Worm (Caenorhabditis elegans) whole organism, L2 larva: ENCODE measurements around the gene Y1B5A.1.

ENCODE experiments used
- C34F6.9 ChIP-seq: fragments of 150-350 bp; optimal IDR thresholded peaks from 2 replicates; lab custom pipeline; 2014; ENCODE audit warnings: missing biosample characterization, missing genetic modification characterization
- R02D3.7 ChIP-seq: fragments of 150-350 bp; optimal IDR thresholded peaks from 2 replicates; lab custom pipeline; 2014; ENCODE audit warnings: missing biosample characterization, missing genetic modification characterization
- Y55F3AM.14 ChIP-seq: fragments of 200-800 bp; sonication (Bioruptor generic); optimal IDR thresholded peaks from 2 replicates; lab custom pipeline; 2018; ENCODE audit warnings: mild to moderate bottlenecking, missing genetic modification characterization, missing compliant biosample characterization
- alr-1 ChIP-seq: fragments of 150-350 bp; optimal IDR thresholded peaks from 2 replicates; lab custom pipeline; 2014; ENCODE audit warnings: missing biosample characterization, missing genetic modification characterization
- ama-1 ChIP-seq: fragments of 150-350 bp; optimal IDR thresholded peaks from 2 replicates; lab custom pipeline; 2018; ENCODE audit warnings: inconsistent platforms
- blmp-1 ChIP-seq: sonication (generic microtip); optimal IDR thresholded peaks from 2 replicates; lab custom pipeline; 2017; ENCODE audit warnings: missing genetic modification characterization, mild to moderate bottlenecking, missing compliant biosample characterization, antibody characterized with exemption, moderate library complexity; ENCODE audit not compliant: insufficient read depth
- ceh-16 ChIP-seq: fragments of 150-350 bp; optimal IDR thresholded peaks from 2 replicates; lab custom pipeline; 2014; ENCODE audit warnings: missing biosample characterization, missing genetic modification characterization
- crh-2 ChIP-seq: sonication (generic microtip); optimal IDR thresholded peaks from 2 replicates; lab custom pipeline; 2017; ENCODE audit warnings: missing biosample characterization, missing genetic modification characterization
- dmd-4 ChIP-seq: sonication (generic microtip); optimal IDR thresholded peaks from 2 replicates; lab custom pipeline; 2017; ENCODE audit warnings: missing biosample characterization, missing genetic modification characterization
- elt-1 ChIP-seq: fragments of 150-350 bp; optimal IDR thresholded peaks from 2 replicates; lab custom pipeline; 2014; ENCODE audit warnings: missing biosample characterization, missing genetic modification characterization
- elt-3 ChIP-seq: sonication (generic microtip); optimal IDR thresholded peaks from 2 replicates; lab custom pipeline; 2017; ENCODE audit warnings: missing biosample characterization, missing genetic modification characterization
- fos-1 ChIP-seq: fragments of 150-350 bp; optimal IDR thresholded peaks from 2 replicates; lab custom pipeline; 2014; ENCODE audit warnings: missing biosample characterization, missing genetic modification characterization
- lin-11 ChIP-seq: fragments of 150-350 bp; sonication (generic microtip); optimal IDR thresholded peaks from 2 replicates; lab custom pipeline; 2014; ENCODE audit warnings: missing biosample characterization, missing genetic modification characterization, inconsistent platforms, mixed read lengths
- lin-13 ChIP-seq: fragments of 150-350 bp; optimal IDR thresholded peaks from 2 replicates; lab custom pipeline; 2014; ENCODE audit warnings: missing biosample characterization, missing genetic modification reagents, missing genetic modification characterization
- lsy-2 ChIP-seq, 2 experiments: fragments of 150-350 bp in 1 of 2; sonication (generic microtip) in 1 of 2; optimal IDR thresholded peaks; 2 replicates each; lab custom pipeline; 2014 to 2017; ENCODE audit warnings: missing biosample characterization in 2 of 2, missing genetic modification characterization in 2 of 2
- mab-5 ChIP-seq: fragments of 150-350 bp; optimal IDR thresholded peaks from 2 replicates; lab custom pipeline; 2014; ENCODE audit warnings: missing biosample characterization, missing genetic modification characterization
- mdl-1 ChIP-seq, 2 experiments: fragments of 150-350 bp in 1 of 2; sonication (generic microtip) in 1 of 2; optimal IDR thresholded peaks; 2 replicates each; lab custom pipeline; 2017; ENCODE audit warnings: missing biosample characterization in 2 of 2, missing genetic modification characterization in 2 of 2
- nhr-129 ChIP-seq: fragments of 150-350 bp; optimal IDR thresholded peaks from 2 replicates; lab custom pipeline; 2014; ENCODE audit warnings: missing biosample characterization, missing genetic modification characterization
- nhr-21 ChIP-seq: fragments of 150-350 bp; optimal IDR thresholded peaks from 2 replicates; lab custom pipeline; 2014; ENCODE audit warnings: missing biosample characterization, missing genetic modification characterization
- nhr-23 ChIP-seq: fragments of 150-350 bp; optimal IDR thresholded peaks from 2 replicates; lab custom pipeline; 2014; ENCODE audit warnings: missing biosample characterization, missing genetic modification reagents, missing genetic modification characterization
- nhr-25 ChIP-seq: fragments of 150-350 bp; sonication (generic microtip); optimal IDR thresholded peaks from 3 replicates; lab custom pipeline; 2014; ENCODE audit warnings: missing biosample characterization, missing genetic modification characterization
- sem-4 ChIP-seq: fragments of 150-350 bp; optimal IDR thresholded peaks from 2 replicates; lab custom pipeline; 2014; ENCODE audit warnings: missing biosample characterization, missing genetic modification reagents, missing genetic modification characterization
- sma-9 ChIP-seq, 2 experiments: fragments of 150-350 bp in 1 of 2; sonication (generic microtip) in 1 of 2; optimal IDR thresholded peaks; 2 replicates each; lab custom pipeline; 2014 to 2016; ENCODE audit warnings: missing genetic modification characterization in 2 of 2, mild to moderate bottlenecking in 1 of 2, missing biosample characterization in 1 of 2, missing compliant biosample characterization in 1 of 2, missing genetic modification reagents in 1 of 2, moderate library complexity in 1 of 2
- snpc-4 ChIP-seq: fragments of 150-350 bp; optimal IDR thresholded peaks from 2 replicates; lab custom pipeline; 2014; ENCODE audit warnings: missing biosample characterization, missing genetic modification characterization
- unc-39 ChIP-seq: fragments of 150-350 bp; optimal IDR thresholded peaks from 2 replicates; lab custom pipeline; 2014; ENCODE audit warnings: missing biosample characterization, missing genetic modification characterization
- zag-1 ChIP-seq: fragments of 150-350 bp; optimal IDR thresholded peaks from 2 replicates; lab custom pipeline; 2014; ENCODE audit warnings: missing biosample characterization, missing genetic modification characterization

Gene Y1B5A.1

DNA sequence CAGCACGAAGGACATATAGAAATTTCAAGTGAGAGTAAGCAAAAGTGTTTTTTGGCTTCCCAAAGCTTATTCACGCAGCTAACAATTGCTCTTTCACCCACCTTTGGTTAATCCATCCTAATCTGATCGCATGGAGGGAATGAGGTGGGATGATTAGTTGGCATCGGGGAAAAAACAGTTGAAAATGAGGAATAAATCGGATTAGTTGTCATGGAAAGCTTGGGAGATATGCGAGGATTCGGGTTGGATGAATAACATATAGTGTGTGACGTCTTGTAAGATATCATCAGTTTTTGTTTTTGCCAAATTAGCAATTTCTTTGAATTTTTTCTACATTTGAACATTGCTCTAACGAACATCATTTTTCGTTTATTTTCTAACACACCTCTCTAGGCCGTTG is 43.4 kb downstream of the Y1B5A.1 start:
- TF ChIP-seq Y55F3AM.14 (GFP tag; lab: Kevin White, UChicago), result no peak
- TF ChIP-seq R02D3.7 (tag; lab: Kevin White, UChicago), result no peak

DNA sequence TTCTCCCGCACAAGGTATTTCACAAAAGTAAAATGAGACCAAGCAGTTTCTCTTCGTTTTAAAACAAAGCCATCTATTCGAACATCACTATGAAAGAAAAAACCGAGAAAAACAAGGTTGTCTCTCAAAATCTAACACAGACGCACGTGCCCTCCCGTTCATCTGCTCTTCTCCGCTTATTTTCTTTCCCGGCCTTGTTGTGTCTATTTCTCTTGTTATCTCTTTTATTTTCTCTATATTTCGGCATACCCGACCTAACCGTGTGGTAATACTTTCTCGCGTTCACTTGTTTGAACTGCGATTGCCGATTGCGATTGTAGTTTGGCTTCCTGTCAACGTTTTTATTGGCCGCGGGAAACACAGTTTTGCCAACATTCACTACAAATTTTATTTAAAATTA is 44.3 kb downstream of the Y1B5A.1 start:
- TF ChIP-seq nhr-129 (tag; lab: Kevin White, UChicago) (peak; percentile 32), mdl-1 (tag; optimal IDR thresholded peaks at IDR 0.05; lab: Kevin White, UChicago) (peak; percentile 64 to 77), sem-4 (tag; lab: Kevin White, UChicago) (peak; percentile 12), elt-1 (tag; lab: Kevin White, UChicago) (no peak), nhr-25 (tag; lab: Kevin White, UChicago) (peak; percentile 51), fos-1 (tag; lab: Kevin White, UChicago) (peak; percentile 28), crh-2 (tag; lab: Kevin White, UChicago) (no peak), C34F6.9 (tag; lab: Kevin White, UChicago) (peak; percentile 1), sma-9 (GFP tag; optimal IDR thresholded peaks at IDR 0.05; lab: Kevin White, UChicago) (peak; percentile 30), sma-9 (tag; optimal IDR thresholded peaks at IDR 0.05; lab: Kevin White, UChicago) (no peak), lsy-2 (tag; optimal IDR thresholded peaks at IDR 0.05; lab: Kevin White, UChicago) (peak in 1 of 2 experiments; percentile 14), lin-13 (GFP tag; lab: Kevin White, UChicago) (no peak)

DNA sequence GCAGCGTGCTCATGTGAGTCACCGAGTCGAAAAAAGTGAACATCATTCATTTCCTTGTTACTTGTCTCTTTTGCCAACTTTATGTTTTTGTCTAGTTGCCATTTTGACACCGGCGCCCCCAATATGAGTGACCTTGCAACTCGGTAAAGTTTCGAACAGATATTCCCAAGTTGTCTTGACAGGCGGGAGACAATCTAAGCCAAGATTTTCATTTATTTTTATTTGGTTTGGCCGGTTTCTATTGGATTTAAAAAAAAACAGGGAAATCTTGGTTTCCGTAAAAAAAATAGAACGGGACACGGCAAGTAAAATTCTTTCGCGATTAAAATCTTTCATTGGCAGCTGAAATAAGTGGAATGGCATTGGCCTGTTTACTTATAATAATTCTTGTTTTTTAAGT is 46.0 kb downstream of the Y1B5A.1 start:
- TF ChIP-seq nhr-23, result no peak
- no peak for TF ChIP-seq mdl-1 (tag; optimal IDR thresholded peaks at IDR 0.05; lab: Kevin White, UChicago)
- no peak for TF ChIP-seq lin-11 (tag; lab: Kevin White, UChicago)
- TF ChIP-seq ceh-16 (tag; lab: Kevin White, UChicago), result no peak
- no peak for TF ChIP-seq nhr-21
- no peak for TF ChIP-seq unc-39 (tag; lab: Kevin White, UChicago)
- TF ChIP-seq blmp-1, result no peak
- TF ChIP-seq R02D3.7 (tag; lab: Kevin White, UChicago), result no peak
- no peak for TF ChIP-seq crh-2 (tag; lab: Kevin White, UChicago)
- TF ChIP-seq dmd-4 (tag; lab: Kevin White, UChicago), result no peak
- TF ChIP-seq elt-1 (tag; lab: Kevin White, UChicago), result no peak
- TF ChIP-seq sma-9 (GFP tag; optimal IDR thresholded peaks at IDR 0.05; lab: Kevin White, UChicago), result no peak
- no peak for TF ChIP-seq sma-9 (tag; optimal IDR thresholded peaks at IDR 0.05; lab: Kevin White, UChicago)
- TF ChIP-seq ama-1 (lab: Kevin White, UChicago), result no peak
- no peak for TF ChIP-seq elt-3 (tag; lab: Kevin White, UChicago)
- TF ChIP-seq zag-1 (tag; lab: Kevin White, UChicago), result no peak
- TF ChIP-seq mab-5 (tag; lab: Kevin White, UChicago), result no peak
- TF ChIP-seq alr-1 (tag; lab: Kevin White, UChicago), result no peak
- TF ChIP-seq snpc-4 (tag; lab: Kevin White, UChicago), result no peak
- TF ChIP-seq fos-1 (tag; lab: Kevin White, UChicago), result no peak
